Worm (Caenorhabditis elegans): Measurements from ENCODE around the gene xrn-1.

xrn-1 gene

DNA sequence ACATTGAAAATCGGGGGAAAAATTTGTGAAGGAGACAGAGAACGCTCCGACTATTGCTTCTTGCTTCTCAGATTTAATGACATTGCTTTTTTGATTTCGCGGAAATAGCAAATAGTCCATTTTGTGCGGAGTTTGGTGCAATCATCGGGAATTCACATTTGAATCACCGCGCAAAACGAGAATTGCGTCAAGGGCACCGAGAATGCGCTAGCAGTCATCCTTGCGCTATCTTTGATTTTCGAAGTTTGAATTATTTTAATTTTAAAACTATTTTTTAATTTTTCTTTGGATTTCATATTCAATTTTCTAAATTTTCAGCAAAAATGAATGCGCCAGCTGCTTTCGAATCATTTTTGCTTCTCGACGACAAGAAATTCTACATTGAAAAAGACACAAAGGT lies 8.9 kb upstream of the xrn-1 start, which contains the start of gene rpb-11 (continued):
- TF ChIP-seq madf-2 (tag; optimal IDR thresholded peaks at IDR 0.05) (peak; percentile 56), K09A11.1 (tag; optimal IDR thresholded peaks at IDR 0.05; ENCODE audit: insufficient read depth) (peak; percentile 29), Y22D7AL.16 (tag; optimal IDR thresholded peaks at IDR 0.05) (peak; percentile 29), ceh-34 (tag; optimal IDR thresholded peaks at IDR 0.05) (peak; percentile 69), dmd-4 (tag; optimal IDR thresholded peaks at IDR 0.05; ENCODE audit: borderline replicate concordance) (no peak), sdc-2 (tag; optimal IDR thresholded peaks at IDR 0.05) (peak; percentile 12), elt-2 (tag; optimal IDR thresholded peaks at IDR 0.05) (peak; percentile 83), nfya-1 (tag; optimal IDR thresholded peaks at IDR 0.05) (peak; percentile 77), lin-11 (tag; optimal IDR thresholded peaks at IDR 0.05) (peak; percentile 20), syd-9 (tag; optimal IDR thresholded peaks at IDR 0.05) (peak; percentile 1), ceh-9 (tag; optimal IDR thresholded peaks at IDR 0.05) (no peak), pag-3 (tag; optimal IDR thresholded peaks at IDR 0.05; ENCODE audit: borderline replicate concordance) (no peak), K02D7.2 (tag; optimal IDR thresholded peaks at IDR 0.05) (no peak), ceh-48 (tag; optimal IDR thresholded peaks at IDR 0.05) (no peak), sox-4 (tag; optimal IDR thresholded peaks at IDR 0.05) (peak; percentile 48), elt-4 (tag; optimal IDR thresholded peaks at IDR 0.05) (no peak), hlh-13 (GFP tag; optimal IDR thresholded peaks at IDR 0.05) (no peak), ama-1 (optimal IDR thresholded peaks at IDR 0.05) (no peak), unc-86 (tag; optimal IDR thresholded peaks at IDR 0.05) (peak; percentile 61), npax-4 (tag; optimal IDR thresholded peaks at IDR 0.05) (peak; percentile 42), ceh-2 (tag; optimal IDR thresholded peaks at IDR 0.05) (peak; percentile 61), T23F11.4 (GFP tag; optimal IDR thresholded peaks at IDR 0.05) (peak; percentile 29), pha-2 (tag; optimal IDR thresholded peaks at IDR 0.05) (peak; percentile 39), C08G9.2 (tag; optimal IDR thresholded peaks at IDR 0.05) (no peak), unc-55 (GFP tag; optimal IDR thresholded peaks at IDR 0.05) (peak; percentile 29), ceh-30 (tag; optimal IDR thresholded peaks at IDR 0.05) (peak; percentile 11), rnt-1 (tag; optimal IDR thresholded peaks at IDR 0.05) (peak; percentile 30), odd-2 (tag; optimal IDR thresholded peaks at IDR 0.05) (no peak), tbx-2 (tag; optimal IDR thresholded peaks at IDR 0.05) (peak; percentile 75), ceh-24 (tag; optimal IDR thresholded peaks at IDR 0.05) (no peak)

- TF ChIP-seq gmeb-2 (tag; optimal IDR thresholded peaks at IDR 0.05), result no peak
- no peak for TF ChIP-seq ceh-45 (GFP tag; IDR thresholded peaks at IDR 0.05)
- TF ChIP-seq dve-1 (tag; optimal IDR thresholded peaks at IDR 0.05), result no peak
- TF ChIP-seq T23F11.4 (GFP tag; optimal IDR thresholded peaks at IDR 0.05), result no peak
- TF ChIP-seq sox-2 (GFP tag; IDR thresholded peaks at IDR 0.05), result no peak
- no peak for TF ChIP-seq syd-9 (tag; optimal IDR thresholded peaks at IDR 0.05)
- TF ChIP-seq K02D7.2 (tag; optimal IDR thresholded peaks at IDR 0.05), result no peak
- TF ChIP-seq nfya-1 (tag; optimal IDR thresholded peaks at IDR 0.05), result no peak
- TF ChIP-seq ceh-22 (tag; optimal IDR thresholded peaks at IDR 0.05), result no peak
- no peak for TF ChIP-seq pax-1 (tag; optimal IDR thresholded peaks at IDR 0.05)
- no peak for TF ChIP-seq tbx-7 (tag; optimal IDR thresholded peaks at IDR 0.05)
- no peak for TF ChIP-seq unc-42 (tag; optimal IDR thresholded peaks at IDR 0.05)
- TF ChIP-seq fax-1 (tag; optimal IDR thresholded peaks at IDR 0.05), result no peak
- no peak for TF ChIP-seq unc-55 (GFP tag; optimal IDR thresholded peaks at IDR 0.05)
- no peak for TF ChIP-seq nhr-232 (tag; optimal IDR thresholded peaks at IDR 0.05)
- TF ChIP-seq sdc-2 (tag; optimal IDR thresholded peaks at IDR 0.05), result no peak
- no peak for TF ChIP-seq ceh-34 (tag; optimal IDR thresholded peaks at IDR 0.05)
- TF ChIP-seq K09A11.1 (tag; optimal IDR thresholded peaks at IDR 0.05; ENCODE audit: insufficient read depth), result no peak
- no peak for TF ChIP-seq nhr-11 (tag; optimal IDR thresholded peaks at IDR 0.05)
- no peak for TF ChIP-seq unc-86 (tag; optimal IDR thresholded peaks at IDR 0.05)
Observed at ce11 chrII:14060439-14060838, 8.3 kb upstream of the xrn-1 start, which contains the start of gene W01G7.4. TSS of gene W01G7.4 (plus strand) at chrII:14060739.

All from whole organism, late embryonic.